Worm (Caenorhabditis elegans) whole organism, late embryonic: ENCODE measurements around the gene Y54G2A.44.

ENCODE experiments used
- C38D4.7 ChIP-seq: fragments of 200-800 bp; sonication (Bioruptor generic); optimal IDR thresholded peaks from 2 replicates; lab custom pipeline; 2018; ENCODE audit warnings: mild to moderate bottlenecking, missing genetic modification characterization, moderate library complexity, missing compliant biosample characterization
- K02D7.2 ChIP-seq: sonication (generic microtip); optimal IDR thresholded peaks from 2 replicates; lab custom pipeline; 2017; ENCODE audit warnings: mild to moderate bottlenecking, missing genetic modification characterization, missing compliant biosample characterization
- Y22D7AL.16 ChIP-seq: sonication (generic microtip); optimal IDR thresholded peaks from 2 replicates; lab custom pipeline; 2016; ENCODE audit warnings: missing genetic modification characterization, missing compliant biosample characterization
- ahr-1 ChIP-seq: sonication (generic microtip); optimal IDR thresholded peaks from 2 replicates; lab custom pipeline; 2016; ENCODE audit warnings: missing genetic modification characterization, missing compliant biosample characterization
- ama-1 ChIP-seq: fragments of 150-350 bp; optimal IDR thresholded peaks from 2 replicates; lab custom pipeline; 2014
- ceh-14 ChIP-seq: sonication (generic microtip); optimal IDR thresholded peaks from 2 replicates; lab custom pipeline; 2016; ENCODE audit warnings: missing genotype, missing genetic modification characterization, missing compliant biosample characterization
- ceh-19 ChIP-seq: fragments of 200-800 bp; sonication (Bioruptor generic); optimal IDR thresholded peaks from 2 replicates; lab custom pipeline; 2018; ENCODE audit warnings: mild to moderate bottlenecking, missing genetic modification characterization, missing compliant biosample characterization
- ceh-24 ChIP-seq: sonication (generic microtip); optimal IDR thresholded peaks from 2 replicates; lab custom pipeline; 2016; ENCODE audit warnings: mild to moderate bottlenecking, missing genetic modification characterization, missing compliant biosample characterization
- ceh-30 ChIP-seq: fragments of 150-350 bp; optimal IDR thresholded peaks from 2 replicates; lab custom pipeline; 2014; ENCODE audit warnings: missing biosample characterization, missing genetic modification characterization
- ceh-31 ChIP-seq: sonication (generic microtip); optimal IDR thresholded peaks from 2 replicates; lab custom pipeline; 2016; ENCODE audit warnings: missing genetic modification characterization, missing compliant biosample characterization
- ceh-34 ChIP-seq: sonication (generic microtip); optimal IDR thresholded peaks from 2 replicates; lab custom pipeline; 2016; ENCODE audit warnings: mild to moderate bottlenecking, missing genetic modification characterization, missing compliant biosample characterization
- ceh-45 ChIP-seq: fragments of 200-800 bp; sonication (Bioruptor generic); IDR thresholded peaks from 2 replicates; pipeline ENCODE4 v1.3.6; 2022; ENCODE audit warnings: missing genetic modification reagents, missing genetic modification characterization, missing compliant biosample characterization
- ceh-48 ChIP-seq: sonication (generic microtip); optimal IDR thresholded peaks from 2 replicates; lab custom pipeline; 2016; ENCODE audit warnings: missing genetic modification characterization, inconsistent platforms, missing compliant biosample characterization
- ceh-9 ChIP-seq: sonication (generic microtip); optimal IDR thresholded peaks from 2 replicates; lab custom pipeline; 2016; ENCODE audit warnings: mild to moderate bottlenecking, missing genetic modification characterization, inconsistent platforms, missing compliant biosample characterization
- elt-2 ChIP-seq: sonication (generic microtip); optimal IDR thresholded peaks from 2 replicates; lab custom pipeline; 2016; ENCODE audit warnings: missing genetic modification reagents, missing genetic modification characterization, missing compliant biosample characterization
- elt-4 ChIP-seq: sonication (generic microtip); optimal IDR thresholded peaks from 2 replicates; lab custom pipeline; 2016; ENCODE audit warnings: missing genetic modification characterization, missing compliant biosample characterization
- ets-4 ChIP-seq: sonication (generic microtip); optimal IDR thresholded peaks from 2 replicates; lab custom pipeline; 2016; ENCODE audit warnings: missing genetic modification characterization, missing compliant biosample characterization
- eyg-1 ChIP-seq: sonication (generic microtip); optimal IDR thresholded peaks from 2 replicates; lab custom pipeline; 2016; ENCODE audit warnings: missing genotype, missing genetic modification characterization, missing compliant biosample characterization
- fax-1 ChIP-seq: sonication (generic microtip); optimal IDR thresholded peaks from 2 replicates; lab custom pipeline; 2016; ENCODE audit warnings: missing genotype, missing genetic modification characterization, missing compliant biosample characterization
- gmeb-2 ChIP-seq: sonication (generic microtip); optimal IDR thresholded peaks from 2 replicates; lab custom pipeline; 2016; ENCODE audit warnings: missing genetic modification characterization, inconsistent platforms, missing compliant biosample characterization
- hlh-15 ChIP-seq: sonication (generic microtip); optimal IDR thresholded peaks from 2 replicates; lab custom pipeline; 2016; ENCODE audit warnings: missing genetic modification characterization, missing compliant biosample characterization
- hlh-30 ChIP-seq: sonication (generic microtip); optimal IDR thresholded peaks from 2 replicates; lab custom pipeline; 2017; ENCODE audit warnings: antibody characterized with exemption, missing genetic modification characterization, missing compliant biosample characterization; ENCODE audit not compliant: insufficient read depth
- hlh-8 ChIP-seq: sonication (generic microtip); optimal IDR thresholded peaks from 2 replicates; lab custom pipeline; 2016; ENCODE audit warnings: missing genotype, missing genetic modification characterization, missing compliant biosample characterization
- lim-6 ChIP-seq: sonication (generic microtip); optimal IDR thresholded peaks from 2 replicates; lab custom pipeline; 2016; ENCODE audit warnings: missing genetic modification characterization, missing compliant biosample characterization
- lin-11 ChIP-seq: fragments of 200-800 bp; sonication (Bioruptor generic); optimal IDR thresholded peaks from 2 replicates; lab custom pipeline; 2018; ENCODE audit warnings: mild to moderate bottlenecking, missing genetic modification characterization, missing compliant biosample characterization
- nfya-1 ChIP-seq: sonication (generic microtip); optimal IDR thresholded peaks from 2 replicates; lab custom pipeline; 2017; ENCODE audit warnings: missing genetic modification characterization, mild to moderate bottlenecking, missing compliant biosample characterization, antibody characterized with exemption, moderate library complexity
- nhr-11 ChIP-seq: fragments of 150-350 bp; optimal IDR thresholded peaks from 2 replicates; lab custom pipeline; 2014; ENCODE audit warnings: missing biosample characterization, missing genetic modification characterization
- nhr-232 ChIP-seq: sonication (generic microtip); optimal IDR thresholded peaks from 2 replicates; lab custom pipeline; 2016; ENCODE audit warnings: missing genetic modification characterization, missing compliant biosample characterization
- odd-2 ChIP-seq: sonication (generic microtip); optimal IDR thresholded peaks from 2 replicates; lab custom pipeline; 2017; ENCODE audit warnings: antibody characterized with exemption, mild to moderate bottlenecking, missing genetic modification characterization, missing compliant biosample characterization
- pag-3 ChIP-seq: sonication (generic microtip); optimal IDR thresholded peaks from 2 replicates; lab custom pipeline; 2016; ENCODE audit warnings: missing compliant biosample characterization, missing genetic modification characterization, borderline replicate concordance
- pat-9 ChIP-seq: fragments of 200-800 bp; sonication (Bioruptor generic); optimal IDR thresholded peaks from 2 replicates; lab custom pipeline; 2018; ENCODE audit warnings: mild to moderate bottlenecking, missing genetic modification characterization, moderate library complexity, missing compliant biosample characterization
- pha-2 ChIP-seq: sonication (generic microtip); optimal IDR thresholded peaks from 2 replicates; lab custom pipeline; 2017; ENCODE audit warnings: mild to moderate bottlenecking, missing genetic modification characterization, missing compliant biosample characterization
- pros-1 ChIP-seq: fragments of 150-350 bp; optimal IDR thresholded peaks from 2 replicates; lab custom pipeline; 2014; ENCODE audit warnings: missing biosample characterization, missing genetic modification reagents, missing genetic modification characterization
- rnt-1 ChIP-seq: sonication (generic microtip); optimal IDR thresholded peaks from 2 replicates; lab custom pipeline; 2016; ENCODE audit warnings: missing genetic modification characterization, missing compliant biosample characterization
- sox-4 ChIP-seq: sonication (generic microtip); optimal IDR thresholded peaks from 2 replicates; lab custom pipeline; 2017; ENCODE audit warnings: mild to moderate bottlenecking, missing genetic modification characterization, inconsistent platforms, missing compliant biosample characterization
- syd-9 ChIP-seq: sonication (generic microtip); optimal IDR thresholded peaks from 2 replicates; lab custom pipeline; 2016; ENCODE audit warnings: mild to moderate bottlenecking, missing genetic modification characterization, moderate library complexity, missing compliant biosample characterization
- tbx-7 ChIP-seq: sonication (generic microtip); optimal IDR thresholded peaks from 2 replicates; lab custom pipeline; 2016; ENCODE audit warnings: missing genotype, missing genetic modification characterization, missing compliant biosample characterization
- ttx-3 ChIP-seq: sonication (generic microtip); optimal IDR thresholded peaks from 2 replicates; lab custom pipeline; 2016; ENCODE audit warnings: missing genetic modification reagents, missing genetic modification characterization, missing compliant biosample characterization
- unc-3 ChIP-seq, 2 experiments: fragments of 200-800 bp in 1 of 2; sonication (Bioruptor generic) in 1 of 2; sonication (generic microtip) in 1 of 2; conservative IDR thresholded peaks in 1 of 2; optimal IDR thresholded peaks in 1 of 2; 2 replicates each; pipeline versions ENCODE4 v1.3.6 to Lab custom; 2016 to 2022; ENCODE audit warnings: missing compliant biosample characterization in 2 of 2, missing genetic modification characterization in 2 of 2, missing genetic modification reagents in 1 of 2
- unc-42 ChIP-seq: sonication (generic microtip); optimal IDR thresholded peaks from 2 replicates; lab custom pipeline; 2016; ENCODE audit warnings: missing genotype, missing genetic modification characterization, missing compliant biosample characterization
- ztf-16 ChIP-seq: sonication (generic microtip); optimal IDR thresholded peaks from 2 replicates; lab custom pipeline; 2017; ENCODE audit warnings: missing genetic modification characterization, missing compliant biosample characterization

Gene Y54G2A.44

DNA sequence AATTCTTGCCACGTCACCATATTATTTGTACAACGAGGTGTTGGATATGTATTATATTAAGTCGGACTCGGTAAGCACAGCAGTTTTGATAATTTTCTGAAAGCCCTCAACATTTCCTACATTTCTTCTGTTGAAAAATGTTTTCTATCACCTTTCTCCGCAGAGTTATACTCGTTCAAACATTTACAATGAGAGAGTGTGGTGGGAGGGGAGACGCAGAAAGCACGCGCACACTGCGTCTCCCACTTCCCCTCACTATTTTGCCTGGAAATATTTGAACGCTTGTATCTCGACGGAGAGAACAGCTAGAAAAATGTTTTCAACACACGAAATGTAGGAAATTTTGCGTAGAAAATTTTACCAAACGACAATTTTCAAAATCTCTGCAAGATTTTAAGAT, 37.5 kb upstream of the Y54G2A.44 start:
- TF ChIP-seq C38D4.7 (GFP tag; lab: Kevin White, UChicago) = no peak
- no peak for TF ChIP-seq pha-2 (tag; lab: Kevin White, UChicago)
- no peak for TF ChIP-seq ama-1 (lab: Kevin White, UChicago)
- TF ChIP-seq ceh-19 = no peak
- no peak for TF ChIP-seq ceh-31
- TF ChIP-seq hlh-15 (tag; lab: Kevin White, UChicago) = no peak
- no peak for TF ChIP-seq syd-9 (tag; lab: Kevin White, UChicago)
- TF ChIP-seq lim-6 (tag; lab: Kevin White, UChicago) = no peak
- TF ChIP-seq ceh-45 (GFP tag; lab: Robert Waterston, UW) = no peak

DNA sequence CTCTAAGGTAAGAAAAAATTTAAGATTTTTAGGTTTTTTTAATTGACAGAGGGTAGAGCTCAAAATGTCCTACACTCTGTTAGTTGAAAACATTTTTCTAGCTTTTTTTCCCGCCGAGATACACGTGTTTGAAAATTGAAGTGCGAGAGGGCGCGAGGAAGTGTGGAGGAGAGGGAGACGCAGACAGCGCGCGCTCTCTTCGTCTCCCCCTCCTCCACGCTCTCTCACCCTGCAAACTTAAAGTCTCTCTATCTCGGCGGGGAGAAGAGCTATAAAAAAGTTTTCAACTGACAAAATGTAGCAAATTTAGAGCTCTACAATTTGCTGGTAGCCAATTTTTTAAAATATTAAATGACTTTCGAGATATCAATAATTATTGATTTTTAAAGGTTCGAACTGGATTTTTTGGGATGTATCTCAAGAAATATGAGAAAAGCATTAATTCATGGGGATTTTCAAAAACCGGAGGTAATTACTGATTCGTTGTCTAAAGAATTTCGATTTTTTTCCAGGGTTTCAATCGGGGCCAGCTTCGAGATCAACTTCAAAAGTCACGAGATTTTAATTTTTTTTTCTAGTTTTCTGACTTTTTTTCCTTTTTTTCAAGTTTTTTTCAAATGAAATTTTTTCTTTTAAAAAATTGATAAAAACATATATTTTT, 36.5 kb upstream of the Y54G2A.44 start:
- TF ChIP-seq tbx-7 (tag; lab: Kevin White, UChicago) (no peak), nhr-232 (tag; lab: Kevin White, UChicago) (no peak), ceh-9 (tag; lab: Kevin White, UChicago) (no peak), ceh-31 (no peak), hlh-8 (tag; lab: Kevin White, UChicago) (no peak), gmeb-2 (tag; lab: Kevin White, UChicago) (no peak), ahr-1 (tag; lab: Kevin White, UChicago) (no peak), sox-4 (tag; lab: Kevin White, UChicago) (no peak), ceh-45 (GFP tag; lab: Robert Waterston, UW) (no peak), ztf-16 (tag; lab: Kevin White, UChicago) (no peak)

DNA sequence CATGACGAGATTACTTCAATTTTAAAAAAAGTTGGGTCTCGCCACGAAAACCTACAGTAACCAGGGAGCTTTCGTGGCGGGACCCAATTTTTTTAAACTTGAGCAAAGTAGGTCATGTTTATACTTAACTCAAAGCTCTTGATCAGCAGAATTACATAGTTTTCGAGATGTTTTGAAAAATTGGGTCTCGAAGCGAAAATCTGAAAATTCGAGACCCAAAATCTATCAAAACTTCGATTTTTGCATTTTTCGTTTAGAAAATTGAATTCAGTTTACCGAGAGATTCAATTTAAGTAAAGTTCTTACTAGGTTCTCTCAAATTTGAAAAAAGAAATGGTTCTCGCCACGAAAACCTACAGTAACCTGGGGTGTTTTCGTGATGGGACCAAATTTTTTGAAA, 31.6 kb upstream of the Y54G2A.44 start:
- TF ChIP-seq pag-3 (no peak), K02D7.2 (tag; lab: Kevin White, UChicago) (no peak), unc-42 (tag; lab: Kevin White, UChicago) (no peak), ceh-34 (no peak)

DNA sequence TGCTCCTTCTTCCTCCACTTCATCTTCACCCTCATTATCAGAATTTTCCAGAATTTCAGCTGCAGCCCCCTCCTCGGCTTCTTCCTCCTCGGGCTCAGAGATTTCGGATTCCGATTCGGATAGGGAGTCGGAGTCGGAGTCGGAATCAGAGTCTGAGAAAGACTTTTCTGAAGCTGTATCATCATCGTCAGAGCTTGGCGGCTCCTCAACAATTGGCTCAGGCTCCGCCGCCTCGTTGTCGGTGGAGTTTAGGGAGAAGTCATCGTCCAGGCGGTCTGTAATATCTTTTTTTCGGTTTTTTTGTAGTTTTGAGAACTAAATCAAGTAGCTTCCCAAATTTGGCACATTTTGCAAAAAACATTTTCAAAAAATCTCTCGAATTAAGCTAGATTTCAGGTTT, 30.8 kb upstream of the Y54G2A.44 start:
- no peak for TF ChIP-seq pat-9 (tag; lab: Kevin White, UChicago)
- TF ChIP-seq syd-9 (tag; lab: Kevin White, UChicago) = no peak
- no peak for TF ChIP-seq pha-2 (tag; lab: Kevin White, UChicago)
- TF ChIP-seq K02D7.2 (tag; lab: Kevin White, UChicago) = no peak
- no peak for TF ChIP-seq ceh-24
- TF ChIP-seq gmeb-2 (tag; lab: Kevin White, UChicago) = no peak
- no peak for TF ChIP-seq sox-4 (tag; lab: Kevin White, UChicago)
- TF ChIP-seq elt-4 (tag; lab: Kevin White, UChicago) = no peak
- no peak for TF ChIP-seq odd-2 (tag; lab: Kevin White, UChicago)
- TF ChIP-seq tbx-7 (tag; lab: Kevin White, UChicago) = no peak
- no peak for TF ChIP-seq ttx-3 (tag; lab: Kevin White, UChicago)
- no peak for TF ChIP-seq ceh-14 (tag; lab: Kevin White, UChicago)
- no peak for TF ChIP-seq pros-1 (tag; lab: Kevin White, UChicago)
- no peak for TF ChIP-seq ceh-30 (tag; lab: Kevin White, UChicago)
- TF ChIP-seq lim-6 (tag; lab: Kevin White, UChicago) = no peak
- no peak for TF ChIP-seq hlh-15 (tag; lab: Kevin White, UChicago)
- no peak for TF ChIP-seq C38D4.7 (GFP tag; lab: Kevin White, UChicago)
- no peak for TF ChIP-seq unc-3 (GFP tag; conservative IDR thresholded peaks at IDR 0.05; lab: Robert Waterston, UW)
- TF ChIP-seq unc-3 (tag; optimal IDR thresholded peaks at IDR 0.05; lab: Kevin White, UChicago) = no peak
- TF ChIP-seq lin-11 = no peak
- TF ChIP-seq rnt-1 = no peak
- TF ChIP-seq, all 69 proteins: peak for 0

DNA sequence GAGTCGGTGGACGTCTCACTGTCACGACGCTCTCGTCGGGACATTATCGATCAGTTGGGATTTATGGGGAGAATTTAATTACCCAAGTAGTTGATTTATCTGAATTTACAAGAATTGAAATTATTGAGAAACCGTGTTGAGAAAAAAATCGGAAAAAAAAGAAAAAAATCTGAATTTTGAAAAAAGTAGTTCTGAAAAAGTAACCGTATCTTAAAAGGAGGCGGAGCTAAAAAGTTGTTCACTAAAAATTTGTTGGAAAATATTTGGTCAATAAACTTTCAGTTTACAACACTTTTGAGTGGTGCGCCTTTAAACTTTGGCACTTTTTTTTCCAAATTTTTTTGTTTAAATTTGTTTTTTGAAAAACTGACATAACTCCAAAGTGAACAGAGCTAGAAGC, 30.0 kb upstream of the Y54G2A.44 start, which contains the start of gene Y54G2A.11:
Gene Y54G2A.11 (minus strand): TSS at position 101 of the 400 bp plus-strand sequence.
- TF ChIP-seq ets-4 (tag; lab: Kevin White, UChicago) (no peak), Y22D7AL.16 (tag; lab: Kevin White, UChicago) (no peak), ceh-24 (no peak), pat-9 (tag; lab: Kevin White, UChicago) (no peak), ceh-48 (tag; lab: Kevin White, UChicago) (no peak), fax-1 (no peak), unc-3 (GFP tag; conservative IDR thresholded peaks at IDR 0.05; lab: Robert Waterston, UW) (no peak), unc-3 (tag; optimal IDR thresholded peaks at IDR 0.05; lab: Kevin White, UChicago) (no peak), ahr-1 (tag; lab: Kevin White, UChicago) (no peak), nfya-1 (no peak), hlh-15 (tag; lab: Kevin White, UChicago) (no peak), nhr-11 (tag; lab: Kevin White, UChicago) (no peak), rnt-1 (no peak), sox-4 (tag; lab: Kevin White, UChicago) (no peak), ceh-45 (GFP tag; lab: Robert Waterston, UW) (no peak), hlh-30 (tag; lab: Kevin White, UChicago) (no peak), ceh-30 (tag; lab: Kevin White, UChicago) (no peak), elt-2 (tag; lab: Kevin White, UChicago) (no peak), syd-9 (tag; lab: Kevin White, UChicago) (no peak), eyg-1 (tag; lab: Kevin White, UChicago) (no peak)
